Fruit fly (Drosophila melanogaster) ovary, adult (tissue): ENCODE results near the gene CG31468.

Source experiments
- CG17801 ChIP-seq: fragments of 200-800 bp; optimal IDR thresholded peaks from 2 replicates; lab custom pipeline; 2019; ENCODE audit warnings: missing biosample characterization, mild to moderate bottlenecking, missing genetic modification characterization, moderate library complexity; ENCODE audit not compliant: partially characterized antibody

CG31468 gene

DNA sequence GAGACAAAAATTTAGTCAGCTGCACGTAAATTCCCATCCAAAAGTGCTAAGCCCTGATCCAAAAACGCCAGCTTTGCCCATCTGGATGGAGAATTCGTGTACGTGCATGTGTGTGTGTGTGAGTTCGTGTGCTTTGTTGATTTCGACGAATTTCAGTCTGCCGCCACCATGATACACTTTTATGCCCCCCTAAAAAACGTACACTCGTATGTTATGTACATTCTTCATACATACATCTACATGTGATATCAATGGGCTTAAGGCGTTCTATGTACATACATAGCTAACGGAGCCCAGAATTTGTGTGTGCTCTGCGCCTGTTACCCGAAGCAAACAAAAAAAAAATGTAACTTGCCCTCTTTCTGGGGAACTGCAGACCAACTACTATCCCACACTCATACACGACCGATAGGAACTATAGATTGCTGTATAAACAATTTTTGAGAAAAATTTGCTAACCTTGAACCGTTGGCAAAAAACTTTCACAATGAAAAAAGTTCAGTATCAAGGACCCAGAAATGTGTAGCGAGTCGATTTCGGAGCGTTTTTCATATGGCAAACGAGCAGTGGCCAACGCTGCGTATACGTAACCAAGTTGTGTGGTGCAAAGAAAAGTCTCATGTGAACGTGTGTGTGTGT is 25.7 kb upstream of the CG31468 start:
- no peak for TF ChIP-seq CG17801

DNA sequence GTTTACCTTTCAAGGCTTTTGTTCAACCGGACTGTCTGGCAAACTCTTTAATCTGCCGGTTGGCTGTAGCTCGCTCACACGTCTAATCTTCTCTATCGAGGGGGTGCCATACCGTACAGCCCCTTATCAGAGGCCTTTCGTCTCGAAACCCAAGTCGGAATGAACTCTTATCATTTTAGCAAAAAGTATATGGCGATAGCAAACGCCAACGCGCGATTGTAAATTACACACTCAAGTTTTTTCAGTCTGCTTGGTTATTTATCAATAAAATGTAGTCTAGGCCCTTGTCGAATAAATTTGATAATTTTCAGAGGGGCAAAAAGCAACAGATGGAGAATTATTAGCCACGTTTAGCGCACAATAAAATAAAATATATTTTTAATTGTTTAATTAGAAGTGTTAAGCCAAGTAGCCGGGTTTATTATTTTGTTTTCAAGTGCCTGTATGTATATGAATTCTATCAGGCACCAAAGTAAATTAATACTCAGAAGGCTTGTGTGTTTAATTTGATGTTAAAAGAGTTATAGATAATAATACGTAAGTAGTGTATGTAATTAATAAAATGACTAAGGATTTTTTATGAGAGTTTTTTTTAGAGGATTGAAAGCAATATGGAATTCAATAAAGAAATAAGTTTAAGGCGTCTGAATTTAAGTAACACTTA is 24.8 kb upstream of the CG31468 start:
- no peak for TF ChIP-seq CG17801

DNA sequence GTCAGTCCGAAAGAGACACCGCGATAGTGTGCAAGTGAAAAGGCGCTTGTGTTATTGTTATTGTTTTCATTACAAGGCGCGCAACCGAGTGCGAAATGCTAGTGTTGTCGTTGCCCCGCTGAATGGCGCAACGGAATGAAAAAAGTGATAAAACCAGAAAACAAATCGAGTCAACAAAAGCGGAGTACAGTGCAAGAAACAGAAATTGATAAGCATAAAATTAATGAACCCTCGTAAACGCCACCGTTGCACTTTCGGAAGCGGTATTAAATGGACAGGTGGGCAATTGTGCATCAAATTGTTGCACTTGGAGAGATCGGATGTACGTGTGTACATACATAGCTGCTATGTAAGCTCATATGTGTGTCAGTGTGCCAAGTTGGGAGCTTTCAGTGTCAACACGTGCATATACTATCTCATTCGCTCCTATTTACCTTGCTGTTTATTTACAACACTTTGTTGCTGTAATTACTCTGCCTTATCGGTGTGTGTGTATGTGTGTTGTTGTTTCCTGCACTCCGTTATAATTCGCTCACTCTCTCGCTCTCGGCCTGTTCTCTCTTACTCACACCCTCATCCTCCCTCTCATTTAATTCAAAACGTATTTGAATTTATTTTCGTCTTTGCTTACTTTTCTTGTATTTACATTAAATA is 23.4 kb upstream of the CG31468 start:
- TF ChIP-seq CG17801, result peak; percentile 17

DNA sequence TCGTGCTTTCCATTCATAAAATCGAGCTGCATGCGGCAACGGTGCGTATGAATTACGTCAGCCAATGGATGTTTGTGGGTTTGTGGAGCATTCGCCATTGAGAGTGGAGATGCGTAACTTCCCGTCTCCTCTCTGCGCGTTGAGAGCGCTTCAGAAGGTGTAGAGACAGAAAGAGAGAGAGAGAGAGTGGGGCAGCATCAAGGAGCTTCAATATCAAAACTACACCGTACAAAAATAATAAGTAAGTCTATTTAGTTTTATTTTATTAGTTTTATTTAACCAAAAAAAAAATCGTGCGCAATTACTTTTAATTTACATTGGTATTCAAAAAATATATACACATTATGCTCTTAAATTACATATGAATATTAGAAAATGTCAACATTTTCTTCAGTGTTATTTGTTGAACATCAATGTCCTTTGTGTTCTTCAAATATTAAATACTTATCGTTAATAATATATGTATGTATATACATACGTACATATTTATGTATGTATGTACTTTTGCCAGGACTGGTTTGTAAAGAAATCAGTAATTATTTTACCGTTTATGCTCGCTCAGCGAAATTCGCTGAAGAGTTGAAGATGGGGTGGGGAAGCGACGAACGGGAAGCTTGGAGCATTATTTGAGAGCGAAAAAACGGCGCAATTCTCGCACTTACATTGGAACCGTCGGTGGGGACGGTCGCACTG is 22.7 kb upstream of the CG31468 start, which contains the start of gene CG10365:
Gene CG10365 (plus strand): TSS at position 652 of the 693 bp plus-strand sequence.
- no peak for TF ChIP-seq CG17801

DNA sequence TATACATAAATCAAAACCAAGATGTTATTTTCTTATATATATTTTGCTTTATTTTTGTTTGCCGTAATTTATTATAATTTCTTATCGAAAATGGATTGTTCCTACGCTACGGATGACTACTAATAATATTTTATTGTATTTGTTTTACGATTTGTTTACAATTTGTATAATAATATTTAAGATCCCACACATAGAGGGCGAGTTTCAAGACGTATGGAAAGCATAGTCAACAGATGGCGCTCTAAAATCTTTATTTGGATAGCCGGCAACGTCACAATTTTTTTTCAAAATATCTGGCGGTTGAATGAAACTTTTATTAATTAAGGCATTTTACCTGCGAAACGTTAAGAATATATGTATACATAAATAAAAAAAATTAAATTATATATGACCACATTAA is 21.8 kb upstream of the CG31468 start:
- peak; percentile 54 for TF ChIP-seq CG17801

DNA sequence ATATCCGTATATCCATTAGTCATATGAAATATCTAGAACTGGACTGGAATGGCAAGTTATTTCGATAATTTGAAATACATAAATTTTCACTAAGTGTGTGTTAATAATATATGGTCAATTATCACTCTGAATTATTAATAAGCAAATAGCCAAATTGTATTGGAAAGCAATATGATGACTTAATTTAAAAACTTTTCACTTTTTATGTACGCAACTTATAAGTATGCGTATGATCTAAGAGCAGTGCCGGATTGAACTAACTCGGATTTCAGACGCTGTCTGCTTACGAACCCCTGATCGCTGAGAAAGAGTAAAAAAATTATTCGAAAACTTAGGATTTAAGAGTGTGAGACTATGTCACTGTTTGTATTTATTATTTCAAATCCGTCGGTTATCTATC is 21.4 kb upstream of the CG31468 start, which contains the start of gene CG10232:
Gene CG10232 (minus strand): TSS at position 101 of the 400 bp plus-strand sequence.
- TF ChIP-seq CG17801, result no peak

DNA sequence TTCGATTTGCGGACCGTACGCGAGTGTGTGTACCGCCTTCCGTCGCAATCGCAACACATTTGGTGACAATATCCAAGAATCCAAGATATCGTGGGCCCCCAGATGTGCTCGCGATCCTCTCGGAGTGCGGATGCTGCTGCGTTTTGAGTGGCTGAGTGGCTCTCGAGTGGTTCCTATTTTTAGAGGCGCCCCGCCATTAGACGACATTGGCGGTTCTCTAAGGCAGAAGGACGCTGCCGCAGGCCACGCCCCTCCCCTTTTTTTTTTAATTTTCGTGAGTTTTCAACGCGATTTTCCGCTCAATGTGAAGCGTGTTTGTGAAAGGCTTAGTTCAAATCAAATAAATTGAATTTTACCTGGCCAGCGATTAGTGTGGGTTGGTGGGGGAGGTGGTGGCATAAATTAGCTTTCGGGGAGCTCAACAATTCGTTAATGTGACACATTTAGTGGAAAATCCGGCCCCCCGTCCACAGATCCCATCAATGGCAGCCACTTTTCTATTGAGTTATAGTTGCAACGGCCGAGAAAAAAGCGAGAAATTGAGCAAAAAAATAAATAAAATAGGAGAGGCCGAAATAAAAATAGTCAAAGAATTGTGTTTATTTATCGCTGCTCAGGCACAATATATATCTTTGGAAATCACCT is 18.3 kb upstream of the CG31468 start, which contains the start of gene nau:
Gene nau (minus strand): TSS at position 61 of the 645 bp plus-strand sequence.
- TF ChIP-seq CG17801, result no peak

DNA sequence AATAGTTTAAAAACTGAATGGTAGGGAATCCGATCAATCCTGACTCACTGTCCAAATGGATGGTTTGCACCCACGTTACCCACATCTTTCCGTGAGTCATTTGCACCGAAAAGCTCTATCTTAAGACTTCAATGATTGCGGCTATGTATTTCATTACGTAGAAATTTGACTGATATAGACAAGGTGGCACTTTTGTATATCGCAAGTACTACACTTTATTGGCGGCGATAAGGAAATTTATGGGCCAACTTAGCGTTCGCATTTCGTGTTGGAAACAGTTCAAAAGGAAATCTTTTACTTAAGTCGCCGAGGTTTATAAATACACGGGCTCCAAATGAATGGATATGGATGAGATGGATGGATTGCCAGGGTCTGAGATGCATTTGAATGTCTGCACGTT is 14.7 kb upstream of the CG31468 start:
- no peak for TF ChIP-seq CG17801

DNA sequence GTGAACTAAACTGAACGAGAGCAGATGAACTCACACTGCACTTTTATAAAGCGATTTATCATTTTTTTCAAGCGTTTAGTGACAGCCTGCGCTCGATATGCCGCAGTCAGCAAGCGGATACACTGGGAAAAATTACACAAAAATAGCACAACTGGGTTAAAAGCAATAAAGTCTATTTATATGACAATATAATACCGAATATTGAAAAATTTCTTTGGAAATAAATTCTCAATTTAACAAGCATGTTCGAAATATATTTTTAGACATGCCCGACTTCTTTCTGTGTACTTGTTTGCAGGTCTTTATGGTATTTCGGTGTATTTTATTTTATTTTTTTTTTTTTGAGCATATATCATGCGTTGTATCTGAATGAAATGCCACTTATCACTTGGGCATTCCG is 13.7 kb upstream of the CG31468 start:
- no peak for TF ChIP-seq CG17801

DNA sequence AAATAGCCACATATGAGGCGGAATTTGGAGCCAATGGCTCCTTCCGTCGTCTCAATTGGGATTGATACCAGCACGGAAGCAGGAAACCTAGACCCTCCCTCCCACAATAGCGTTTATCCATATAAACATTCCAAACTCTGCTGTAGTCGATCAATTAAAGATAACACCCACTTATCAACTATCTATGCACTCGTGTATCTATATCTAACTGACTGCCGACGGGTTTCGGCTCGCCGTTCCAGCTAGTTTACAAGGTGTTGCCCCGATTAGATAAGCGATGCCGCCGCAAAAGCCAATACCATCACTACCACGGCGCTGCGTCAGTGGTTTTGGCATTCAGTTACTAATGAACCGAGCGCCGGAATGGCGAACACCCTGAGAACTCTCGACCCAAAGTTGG is 11.0 kb upstream of the CG31468 start, which contains the start of gene CG10300:
Gene CG10300 (plus strand): TSS at position 333 of the 400 bp plus-strand sequence.
- no peak for TF ChIP-seq CG17801

DNA sequence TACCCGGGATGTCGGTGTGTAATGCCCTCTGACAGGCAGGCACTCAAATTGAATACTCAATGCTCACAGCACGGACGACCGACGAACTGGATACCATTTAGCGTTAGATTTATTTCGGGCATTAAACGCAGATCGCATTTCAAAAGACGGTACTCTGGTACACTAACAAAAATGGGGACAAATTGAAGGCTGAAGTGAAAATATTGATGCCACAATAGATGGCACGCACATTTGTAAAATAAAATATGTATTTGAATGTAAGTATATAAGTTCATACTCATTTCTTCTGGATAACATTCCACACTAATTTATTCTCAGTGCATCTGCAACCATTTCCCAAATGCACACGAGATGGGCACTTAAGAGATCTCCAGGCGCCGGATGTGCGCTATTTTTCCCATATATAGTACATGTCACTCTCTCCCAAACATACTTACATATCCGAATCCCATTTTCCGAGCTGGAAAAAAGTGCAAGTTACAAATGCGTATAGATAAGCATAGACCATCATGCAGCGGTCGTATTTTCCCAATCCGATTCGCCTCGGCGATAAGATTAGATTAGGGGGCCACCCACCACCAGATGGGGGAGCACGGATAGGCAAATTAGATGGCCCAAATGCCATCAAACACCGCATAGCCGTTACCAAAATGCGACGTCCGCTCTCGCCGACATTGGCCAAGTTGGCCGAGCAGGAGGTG is 9.5 kb upstream of the CG31468 start, which contains the start of gene CG10301:
Gene CG10301 (plus strand): TSS at position 651 of the 701 bp plus-strand sequence.
- TF ChIP-seq CG17801, result no peak

DNA sequence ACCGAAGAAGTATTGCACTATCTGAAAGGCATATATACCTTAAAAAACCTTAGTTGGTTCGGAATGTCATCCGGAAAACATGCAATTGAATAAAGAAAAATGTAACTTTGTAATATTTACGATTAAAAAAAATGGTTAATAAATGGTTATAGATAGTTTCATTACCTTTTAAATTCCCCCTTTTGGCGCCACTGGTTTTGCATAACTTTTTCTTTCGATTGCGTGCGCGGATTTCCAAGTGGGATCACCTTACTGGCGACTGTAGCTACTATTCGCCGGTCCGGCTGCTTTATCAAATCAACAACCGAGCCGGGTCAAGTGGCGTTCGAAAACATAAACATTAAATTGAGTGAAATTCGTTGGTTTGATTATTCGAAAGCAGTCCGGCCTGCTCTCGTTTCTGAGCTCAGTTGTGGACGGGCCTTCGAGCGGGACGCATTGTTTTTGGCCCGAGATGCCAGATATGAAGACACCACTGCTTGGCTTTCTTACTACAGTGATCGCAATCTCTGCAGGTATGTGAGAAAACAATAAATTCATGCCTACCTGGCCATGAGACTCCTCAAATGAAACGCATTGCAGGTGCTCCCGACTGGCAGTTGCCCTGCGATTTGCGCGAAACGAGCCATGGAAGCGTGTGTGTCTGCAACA is 4.4 kb upstream of the CG31468 start, which contains the start of gene Gba1b:
Gene Gba1b (plus strand): TSS at position 422 of the 651 bp plus-strand sequence.
- TF ChIP-seq CG17801, result no peak

DNA sequence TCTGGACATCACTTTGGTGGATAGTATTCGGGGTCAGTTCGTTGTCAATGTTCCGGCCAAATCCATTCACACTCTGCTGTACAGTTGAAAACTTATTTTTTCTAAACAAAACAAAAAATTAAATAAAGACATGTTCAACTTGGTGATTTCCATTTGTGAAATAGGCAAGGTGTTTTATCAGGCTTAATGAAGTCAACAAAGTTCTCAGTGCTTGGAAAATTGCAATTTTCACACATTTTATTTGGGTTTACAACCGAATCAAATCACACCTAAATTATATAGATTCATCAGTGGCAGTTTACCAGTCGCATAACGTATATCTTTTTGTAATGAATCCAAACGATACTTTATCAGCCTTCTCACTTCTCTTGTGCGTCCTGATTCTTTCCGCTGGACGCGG is 2.3 kb upstream of the CG31468 start, which contains the start of gene Qsox4:
Gene Qsox4 (plus strand): TSS at position 301 of the 400 bp plus-strand sequence.
- no peak for TF ChIP-seq CG17801

DNA sequence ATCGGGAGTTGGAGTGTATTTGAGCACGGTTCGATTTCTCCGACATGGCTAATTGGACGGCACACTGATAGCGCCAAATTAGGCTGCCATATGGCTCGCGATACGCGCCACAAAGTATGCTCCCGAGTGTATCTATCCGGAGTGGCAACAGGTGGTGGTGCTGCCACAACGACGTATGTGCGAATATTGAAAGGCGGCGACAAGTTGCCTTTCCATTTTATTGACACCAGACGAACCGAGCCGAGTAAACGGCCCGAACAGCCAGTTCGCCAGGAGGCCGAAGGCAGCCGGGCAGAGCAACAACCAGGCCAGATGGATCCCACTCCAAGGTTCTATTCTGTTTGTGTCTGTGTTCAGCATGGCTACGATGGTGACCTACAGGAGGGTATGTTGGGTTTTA is 1.3 kb downstream of the CG31468 start, which contains the start of gene prt:
Gene prt (minus strand): TSS at position 193 of the 400 bp plus-strand sequence.
- no peak for TF ChIP-seq CG17801

DNA sequence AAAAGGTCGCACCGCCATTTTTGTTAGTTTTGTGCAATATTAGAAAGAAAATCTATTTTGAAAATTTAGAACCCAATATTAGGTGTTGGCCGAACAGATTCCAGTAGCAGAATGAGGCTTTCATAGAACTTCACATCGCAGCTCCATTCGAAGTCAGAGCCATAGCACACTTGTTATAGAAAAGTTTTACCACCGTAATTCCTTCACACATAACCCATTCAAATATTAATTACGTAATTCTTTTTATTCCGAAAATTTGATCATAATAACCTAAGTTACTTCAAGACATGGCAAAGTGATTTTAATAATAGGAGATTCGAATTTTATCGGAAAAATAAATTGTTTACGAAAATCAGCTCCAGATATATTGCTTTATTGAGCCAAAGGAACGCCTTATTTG is 4.0 kb downstream of the CG31468 start, which contains the start of gene CG10252:
Gene CG10252 (minus strand): TSS at position 101 of the 400 bp plus-strand sequence.
- TF ChIP-seq CG17801, result no peak
